Fruit fly (Drosophila melanogaster): ENCODE results near the gene atms.

DNA sequence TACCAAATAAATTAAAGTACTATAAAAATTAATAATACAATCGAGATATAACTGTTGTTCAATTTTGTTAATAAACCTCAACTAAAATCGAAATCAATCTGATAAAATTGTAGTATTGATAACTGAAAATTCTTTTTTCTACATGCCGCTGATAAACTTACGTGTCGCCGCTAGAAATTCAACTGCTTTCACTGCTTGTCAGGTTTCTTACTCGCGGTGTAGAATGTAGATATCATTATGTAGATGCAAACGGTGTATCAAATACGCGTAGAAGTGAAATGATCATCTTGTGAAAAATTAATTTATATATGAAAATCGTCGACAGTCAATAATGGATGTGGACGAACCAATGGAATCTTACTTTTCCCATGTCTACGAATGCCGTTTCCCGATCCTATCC, 44.7 kb upstream of the atms start:
- TF ChIP-seq CG32264 (GFP tag; optimal IDR thresholded peaks at IDR 0.05) (no peak), Dfd (GFP tag; optimal IDR thresholded peaks at IDR 0.05) (no peak), br (GFP tag; optimal IDR thresholded peaks at IDR 0.05) (no peak), usp (GFP tag; optimal IDR thresholded peaks at IDR 0.05) (no peak), dsf (GFP tag; optimal IDR thresholded peaks at IDR 0.05; ENCODE audit: borderline replicate concordance) (no peak), Hr83 (GFP tag; optimal IDR thresholded peaks at IDR 0.05; ENCODE audit: poor library complexity, severe bottlenecking) (no peak), psq (GFP tag; optimal IDR thresholded peaks at IDR 0.05) (no peak), jim (GFP tag; optimal IDR thresholded peaks at IDR 0.05) (no peak), pan (optimal IDR thresholded peaks at IDR 0.05) (no peak), OdsH (GFP tag; optimal IDR thresholded peaks at IDR 0.05) (no peak), sv (GFP tag; optimal IDR thresholded peaks at IDR 0.05) (no peak), woc (GFP tag; optimal IDR thresholded peaks at IDR 0.05) (no peak), fru (GFP tag; optimal IDR thresholded peaks at IDR 0.05) (no peak), Hr78 (GFP tag; optimal IDR thresholded peaks at IDR 0.05) (no peak)
